Worm (Caenorhabditis elegans) whole organism, L3 larva: ENCODE measurements around the gene fbxc-19.
"Not testable (repeated sequence)": the region's sequence is repeated elsewhere in the genome, so short reads cannot be mapped to it uniquely, and the experiment has no call there.

Experiments used
- ZK546.5 ChIP-seq: sonication (generic microtip); optimal IDR thresholded peaks from 2 replicates; lab custom pipeline; 2017; ENCODE audit warnings: missing biosample characterization, missing genetic modification characterization
- ama-1 ChIP-seq: fragments of 150-350 bp; optimal IDR thresholded peaks from 2 replicates; lab custom pipeline; 2018
- ceh-28 ChIP-seq: fragments of 150-350 bp; optimal IDR thresholded peaks from 2 replicates; lab custom pipeline; 2014; ENCODE audit warnings: missing biosample characterization, missing genetic modification reagents, missing genetic modification characterization
- fos-1 ChIP-seq: fragments of 150-350 bp; optimal IDR thresholded peaks from 2 replicates; lab custom pipeline; 2014; ENCODE audit warnings: missing biosample characterization, missing genetic modification characterization
- mdl-1 ChIP-seq: fragments of 150-350 bp; optimal IDR thresholded peaks from 2 replicates; lab custom pipeline; 2014; ENCODE audit warnings: missing biosample characterization, missing genetic modification characterization
- nhr-11 ChIP-seq: fragments of 150-350 bp; optimal IDR thresholded peaks from 2 replicates; lab custom pipeline; 2014; ENCODE audit warnings: missing biosample characterization, missing genetic modification characterization
- unc-62 ChIP-seq: fragments of 150-350 bp; sonication (generic microtip); optimal IDR thresholded peaks from 4 replicates; lab custom pipeline; 2014; ENCODE audit warnings: missing biosample characterization, missing genetic modification reagents, missing genetic modification characterization
- zag-1 ChIP-seq: fragments of 150-350 bp; optimal IDR thresholded peaks from 2 replicates; lab custom pipeline; 2014; ENCODE audit warnings: missing biosample characterization, missing genetic modification characterization

ce11 chrII:1771347-1771746 lies 48.9 kb upstream of the fbxc-19 start, which contains the start of gene math-26:
- not testable (repeated sequence) for TF ChIP-seq nhr-11 (tag; lab: Kevin White, UChicago); unc-62 (GFP tag; lab: Kevin White, UChicago); fos-1 (tag; lab: Kevin White, UChicago); ama-1 (lab: Kevin White, UChicago); mdl-1 (tag; lab: Kevin White, UChicago); ZK546.5 (tag; lab: Kevin White, UChicago); zag-1; ceh-28 (tag; lab: Kevin White, UChicago)
